Worm (Caenorhabditis elegans) whole organism, mixed stage, embryonic: ENCODE data around the gene C14H10.2.
A peak's percentile ranks its signal among the peaks of the same experiment; 100 is the strongest.

Experiments
- bed-3 ChIP-seq: fragments of 200-800 bp; sonication (Bioruptor generic); optimal IDR thresholded peaks from 3 replicates; lab custom pipeline; 2018; ENCODE audit warnings: mild to moderate bottlenecking, missing genetic modification characterization, moderate library complexity, missing compliant biosample characterization
- blmp-1 ChIP-seq: fragments of 150-350 bp; optimal IDR thresholded peaks from 2 replicates; lab custom pipeline; 2014; ENCODE audit warnings: missing biosample characterization, missing genetic modification characterization
- ceh-39 ChIP-seq: fragments of 150-350 bp; optimal IDR thresholded peaks from 2 replicates; lab custom pipeline; 2014; ENCODE audit warnings: missing biosample characterization, missing genetic modification characterization
- ceh-43 ChIP-seq: fragments of 200-800 bp; sonication (Bioruptor generic); optimal IDR thresholded peaks from 2 replicates; lab custom pipeline; 2018; ENCODE audit warnings: mild to moderate bottlenecking, missing genetic modification characterization, moderate library complexity, missing compliant biosample characterization
- ceh-83 ChIP-seq: fragments of 200-800 bp; sonication (Bioruptor generic); optimal IDR thresholded peaks from 2 replicates; lab custom pipeline; 2018; ENCODE audit warnings: mild to moderate bottlenecking, missing genetic modification characterization, missing compliant biosample characterization
- ces-1 ChIP-seq: fragments of 150-350 bp; optimal IDR thresholded peaks from 2 replicates; lab custom pipeline; 2014; ENCODE audit warnings: missing biosample characterization, missing genetic modification reagents, missing genetic modification characterization
- drap-1 ChIP-seq: fragments of 200-800 bp; sonication (Bioruptor generic); optimal IDR thresholded peaks from 3 replicates; lab custom pipeline; 2018; ENCODE audit warnings: mild to moderate bottlenecking, missing genetic modification characterization, missing compliant biosample characterization
- elt-1 ChIP-seq: sonication (generic microtip); optimal IDR thresholded peaks from 2 replicates; lab custom pipeline; 2017; ENCODE audit warnings: missing genetic modification characterization, mild to moderate bottlenecking, missing compliant biosample characterization, antibody characterized with exemption, moderate library complexity, borderline replicate concordance; ENCODE audit not compliant: insufficient read depth
- elt-3 ChIP-seq: fragments of 150-350 bp; optimal IDR thresholded peaks from 2 replicates; lab custom pipeline; 2014; ENCODE audit warnings: missing biosample characterization, missing genetic modification characterization
- flh-1 ChIP-seq: fragments of 200-800 bp; sonication (Bioruptor generic); optimal IDR thresholded peaks from 2 replicates; lab custom pipeline; 2018; ENCODE audit warnings: mild to moderate bottlenecking, missing genetic modification characterization, moderate library complexity, missing compliant biosample characterization
- ham-2 ChIP-seq: fragments of 200-800 bp; sonication (Bioruptor generic); optimal IDR thresholded peaks from 2 replicates; lab custom pipeline; 2018; ENCODE audit warnings: mild to moderate bottlenecking, missing genetic modification characterization, missing compliant biosample characterization
- hlh-1 ChIP-seq: fragments of 150-350 bp; optimal IDR thresholded peaks from 2 replicates; lab custom pipeline; 2014; ENCODE audit warnings: missing biosample characterization, missing genetic modification reagents, missing genetic modification characterization
- lin-13 ChIP-seq: fragments of 150-350 bp; optimal IDR thresholded peaks from 2 replicates; lab custom pipeline; 2014; ENCODE audit warnings: missing biosample characterization, missing genetic modification characterization
- lin-32 ChIP-seq: fragments of 200-800 bp; sonication (Bioruptor generic); optimal IDR thresholded peaks from 2 replicates; lab custom pipeline; 2018; ENCODE audit warnings: mild to moderate bottlenecking, missing genetic modification characterization, missing compliant biosample characterization
- mab-5 ChIP-seq: fragments of 150-350 bp; optimal IDR thresholded peaks from 2 replicates; lab custom pipeline; 2014; ENCODE audit warnings: missing biosample characterization, missing genetic modification characterization
- mls-2 ChIP-seq: sonication (generic microtip); optimal IDR thresholded peaks from 2 replicates; lab custom pipeline; 2016; ENCODE audit warnings: mild to moderate bottlenecking, missing genetic modification characterization, moderate library complexity, missing compliant biosample characterization
- nhr-12 ChIP-seq: fragments of 150-350 bp; optimal IDR thresholded peaks from 2 replicates; lab custom pipeline; 2014; ENCODE audit warnings: missing biosample characterization, missing genetic modification characterization
- nhr-2 ChIP-seq: fragments of 150-350 bp; optimal IDR thresholded peaks from 2 replicates; lab custom pipeline; 2014; ENCODE audit warnings: missing biosample characterization, missing genetic modification characterization
- nhr-237 ChIP-seq: fragments of 150-350 bp; optimal IDR thresholded peaks from 2 replicates; lab custom pipeline; 2014; ENCODE audit warnings: missing biosample characterization, missing genetic modification characterization
- nhr-28 ChIP-seq: fragments of 150-350 bp; optimal IDR thresholded peaks from 2 replicates; lab custom pipeline; 2014; ENCODE audit warnings: missing biosample characterization, missing genetic modification characterization
- nhr-76 ChIP-seq: sonication (generic microtip); optimal IDR thresholded peaks from 2 replicates; lab custom pipeline; 2017; ENCODE audit warnings: missing biosample characterization, missing genetic modification characterization
- sem-2 ChIP-seq: fragments of 200-800 bp; sonication (Bioruptor generic); optimal IDR thresholded peaks from 2 replicates; lab custom pipeline; 2018; ENCODE audit warnings: mild to moderate bottlenecking, missing genetic modification characterization, missing compliant biosample characterization
- sptf-1 ChIP-seq: sonication (generic microtip); optimal IDR thresholded peaks from 2 replicates; lab custom pipeline; 2017; ENCODE audit warnings: mild to moderate bottlenecking, missing genetic modification characterization, moderate library complexity, missing compliant biosample characterization
- tbx-8 ChIP-seq: fragments of 200-800 bp; sonication (Bioruptor generic); optimal IDR thresholded peaks from 2 replicates; lab custom pipeline; 2018; ENCODE audit warnings: mild to moderate bottlenecking, missing genetic modification characterization, moderate library complexity, missing compliant biosample characterization
- unc-120 ChIP-seq: sonication (generic microtip); optimal IDR thresholded peaks from 2 replicates; lab custom pipeline; 2017; ENCODE audit warnings: missing genetic modification characterization, missing compliant biosample characterization; ENCODE audit not compliant: poor library complexity, severe bottlenecking
- unc-62 ChIP-seq: fragments of 150-350 bp; optimal IDR thresholded peaks from 2 replicates; lab custom pipeline; 2014; ENCODE audit warnings: missing biosample characterization, missing genetic modification reagents, missing genetic modification characterization
- zip-8 ChIP-seq: fragments of 150-350 bp; optimal IDR thresholded peaks from 2 replicates; lab custom pipeline; 2014; ENCODE audit warnings: missing biosample characterization, missing genetic modification characterization
- ztf-11 ChIP-seq: fragments of 150-350 bp; optimal IDR thresholded peaks from 2 replicates; lab custom pipeline; 2014; ENCODE audit warnings: missing biosample characterization, missing genetic modification characterization

Gene C14H10.2

ce11 chrX:10254068-10254467, 1.4 kb upstream of the C14H10.2 start:
- TF ChIP-seq unc-62 (peak; percentile 25), nhr-76 (no peak), unc-120 (tag; lab: Kevin White, UChicago) (peak; percentile 9)

- TF ChIP-seq tbx-8 = no peak
- TF ChIP-seq flh-1 = no peak
- peak; percentile 54 for TF ChIP-seq nhr-2
These were observed 3.0 kb downstream of the C14H10.2 start for ce11 chrX:10249685-10250084.

ce11 chrX:10245617-10246016, 7.1 kb downstream of the C14H10.2 start:
- TF ChIP-seq lin-13 (tag; lab: Kevin White, UChicago) (no peak), unc-120 (tag; lab: Kevin White, UChicago) (no peak)
- TF ChIP-seq, all 35 proteins: peak for 0

- TF ChIP-seq elt-1 (tag; lab: Kevin White, UChicago) = no peak
- no peak for TF ChIP-seq ceh-43 (GFP tag; lab: Kevin White, UChicago)
- no peak for TF ChIP-seq mls-2
- no peak for TF ChIP-seq nhr-12 (tag; lab: Kevin White, UChicago)
- no peak for TF ChIP-seq hlh-1 (tag; lab: Kevin White, UChicago)
- no peak for TF ChIP-seq ceh-39 (tag; lab: Kevin White, UChicago)
These were observed 11.7 kb downstream of the C14H10.2 start, which contains the start of gene str-74 for ce11 chrX:10240939-10241338. str-74 (minus strand) TSS chrX:10241039.

- TF ChIP-seq ces-1 (GFP tag; lab: Kevin White, UChicago) (no peak), zip-8 (tag; lab: Kevin White, UChicago) (no peak), ceh-43 (GFP tag; lab: Kevin White, UChicago) (no peak), sptf-1 (tag; lab: Kevin White, UChicago) (no peak), unc-62 (peak; percentile 84), sem-2 (GFP tag; lab: Kevin White, UChicago) (no peak), ceh-83 (GFP tag; lab: Kevin White, UChicago) (no peak), nhr-28 (tag; lab: Kevin White, UChicago) (no peak), blmp-1 (no peak), unc-120 (tag; lab: Kevin White, UChicago) (peak; percentile 57), nhr-76 (no peak), mab-5 (tag; lab: Kevin White, UChicago) (peak; percentile 15), lin-32 (GFP tag; lab: Kevin White, UChicago) (no peak), bed-3 (GFP tag; lab: Kevin White, UChicago) (no peak), hlh-1 (tag; lab: Kevin White, UChicago) (peak; percentile 64), ceh-39 (tag; lab: Kevin White, UChicago) (no peak), nhr-2 (no peak), nhr-12 (tag; lab: Kevin White, UChicago) (no peak), drap-1 (GFP tag; lab: Kevin White, UChicago) (no peak), tbx-8 (no peak), nhr-237 (tag; lab: Kevin White, UChicago) (no peak), elt-3 (tag; lab: Kevin White, UChicago) (no peak), flh-1 (no peak)
These were observed 14.4 kb downstream of the C14H10.2 start for ce11 chrX:10238146-10238749.

- TF ChIP-seq ztf-11 (tag; lab: Kevin White, UChicago) (no peak), ceh-39 (tag; lab: Kevin White, UChicago) (no peak), ham-2 (GFP tag; lab: Kevin White, UChicago) (no peak)
These were observed 15.8 kb downstream of the C14H10.2 start, which contains the start of gene zipt-13 for ce11 chrX:10236844-10237243. zipt-13 (minus strand) TSS chrX:10236944.
